Fruit fly (Drosophila melanogaster) whole organism, embryonic: ENCODE data around the gene CSN5.
A peak's percentile ranks its signal among the peaks of the same experiment; 100 is the strongest.

Experiments
- Atf-2 ChIP-seq: fragments of 200-800 bp; sonication (Bioruptor generic); optimal IDR thresholded peaks from 2 replicates; lab custom pipeline; 2016; ENCODE audit warnings: missing biosample characterization, missing genetic modification characterization
- Bgb ChIP-seq: fragments of 200-800 bp; sonication (Bioruptor generic); IDR thresholded peaks from 2 replicates; pipeline ENCODE4 v1.3.6; 2022; ENCODE audit warnings: missing biosample characterization, missing genetic modification characterization; ENCODE audit not compliant: partially characterized antibody
- BtbVII ChIP-seq: fragments of 200-800 bp; sonication (Bioruptor generic); optimal IDR thresholded peaks from 3 replicates; lab custom pipeline; 2017; ENCODE audit warnings: missing biosample characterization, mild to moderate bottlenecking, missing genetic modification characterization
- CG1024 ChIP-seq: fragments of 200-800 bp; sonication (Bioruptor generic); IDR thresholded peaks from 2 replicates; pipeline ENCODE4 v1.3.6; 2022; ENCODE audit warnings: missing biosample characterization, missing genetic modification characterization
- CG11247 ChIP-seq: fragments of 200-800 bp; sonication (Bioruptor generic); IDR thresholded peaks from 2 replicates; pipeline ENCODE4 v1.3.6; 2022; ENCODE audit warnings: missing biosample characterization, missing genetic modification characterization
- CG11398 ChIP-seq: fragments of 200-800 bp; sonication (Bioruptor generic); optimal IDR thresholded peaks from 2 replicates; lab custom pipeline; 2016; ENCODE audit warnings: missing biosample characterization, missing genetic modification characterization
- CG11504 ChIP-seq: fragments of 200-800 bp; sonication (Bioruptor generic); optimal IDR thresholded peaks from 3 replicates; lab custom pipeline; 2019; ENCODE audit warnings: missing biosample characterization, mild to moderate bottlenecking, missing genetic modification characterization, moderate library complexity
- CG13894 ChIP-seq: fragments of 200-800 bp; sonication (Bioruptor generic); optimal IDR thresholded peaks from 3 replicates; lab custom pipeline; 2018; ENCODE audit warnings: missing biosample characterization, mild to moderate bottlenecking, missing genetic modification characterization, moderate library complexity
- CG14014 ChIP-seq: fragments of 200-800 bp; sonication (Bioruptor generic); IDR thresholded peaks from 2 replicates; pipeline ENCODE4 v1.3.6; 2022; ENCODE audit warnings: missing biosample characterization, missing genetic modification characterization
- CG14965 ChIP-seq: fragments of 200-800 bp; sonication (Bioruptor generic); optimal IDR thresholded peaks from 2 replicates; lab custom pipeline; 2016; ENCODE audit warnings: missing biosample characterization, missing genetic modification characterization, borderline replicate concordance
- CG15269 ChIP-seq: fragments of 200-800 bp; sonication (Bioruptor generic); optimal IDR thresholded peaks from 2 replicates; lab custom pipeline; 2018; ENCODE audit warnings: missing biosample characterization, mild to moderate bottlenecking, missing genetic modification characterization, moderate library complexity
- CG16863 ChIP-seq: fragments of 200-800 bp; sonication (Bioruptor generic); optimal IDR thresholded peaks from 3 replicates; lab custom pipeline; 2016; ENCODE audit warnings: missing biosample characterization, missing genetic modification characterization
- CG17568 ChIP-seq: fragments of 200-800 bp; sonication (Bioruptor generic); optimal IDR thresholded peaks from 2 replicates; lab custom pipeline; 2018; ENCODE audit warnings: missing biosample characterization, mild to moderate bottlenecking, missing genetic modification characterization, moderate library complexity
- CG2678 ChIP-seq: fragments of 200-800 bp; sonication (Bioruptor generic); optimal IDR thresholded peaks from 3 replicates; lab custom pipeline; 2019; ENCODE audit warnings: missing biosample characterization, mild to moderate bottlenecking, missing genetic modification characterization, moderate library complexity
- CG2889 ChIP-seq: fragments of 200-800 bp; sonication (Bioruptor generic); IDR thresholded peaks from 3 replicates; pipeline ENCODE4 v1.3.6; 2022; ENCODE audit warnings: missing biosample characterization, missing genetic modification characterization
- CG31388 ChIP-seq: fragments of 200-800 bp; sonication (Bioruptor generic); optimal IDR thresholded peaks from 2 replicates; lab custom pipeline; 2016; ENCODE audit warnings: missing biosample characterization, missing genetic modification characterization
- CG33557 ChIP-seq: fragments of 200-800 bp; sonication (Bioruptor generic); optimal IDR thresholded peaks from 2 replicates; lab custom pipeline; 2019; ENCODE audit warnings: missing biosample characterization, mild to moderate bottlenecking, missing genetic modification characterization, moderate library complexity
- CG34376 ChIP-seq: fragments of 200-800 bp; sonication (Bioruptor generic); optimal IDR thresholded peaks from 2 replicates; lab custom pipeline; 2018; ENCODE audit warnings: missing biosample characterization, mild to moderate bottlenecking, missing genetic modification characterization
- CG43689 ChIP-seq: fragments of 200-800 bp; sonication (Bioruptor generic); IDR thresholded peaks from 2 replicates; pipeline ENCODE4 v1.3.6; 2022; ENCODE audit warnings: missing biosample characterization, missing genetic modification characterization
- CG4617 ChIP-seq: fragments of 200-800 bp; sonication (Bioruptor generic); optimal IDR thresholded peaks from 3 replicates; lab custom pipeline; 2016; ENCODE audit warnings: missing biosample characterization, missing genetic modification characterization, borderline replicate concordance
- CG6272 ChIP-seq: fragments of 200-800 bp; sonication (Bioruptor generic); IDR thresholded peaks from 2 replicates; pipeline ENCODE4 v1.3.6; 2022; ENCODE audit warnings: missing biosample characterization, missing genetic modification characterization
- CG7357 ChIP-seq: fragments of 200-800 bp; sonication (Bioruptor generic); IDR thresholded peaks from 3 replicates; pipeline ENCODE4 v1.3.6; 2022; ENCODE audit warnings: missing biosample characterization, missing genetic modification characterization
- CG9817 ChIP-seq: fragments of 200-800 bp; sonication (Bioruptor generic); optimal IDR thresholded peaks from 2 replicates; lab custom pipeline; 2018; ENCODE audit warnings: missing biosample characterization, mild to moderate bottlenecking, missing genetic modification characterization, moderate library complexity
- CHES-1-like ChIP-seq: fragments of 200-800 bp; sonication (Bioruptor generic); optimal IDR thresholded peaks from 2 replicates; lab custom pipeline; 2016; ENCODE audit warnings: missing biosample characterization, missing genetic modification characterization
- E2f1 ChIP-seq: fragments of 200-800 bp; sonication (Bioruptor generic); IDR thresholded peaks from 2 replicates; pipeline ENCODE4 v1.3.6; 2022; ENCODE audit warnings: missing biosample characterization, missing genetic modification characterization
- GATAe ChIP-seq: fragments of 200-800 bp; sonication (Bioruptor generic); conservative IDR thresholded peaks from 2 replicates; pipeline ENCODE4 v1.3.6; 2022; ENCODE audit warnings: missing biosample characterization, missing genetic modification characterization
- Hr3 ChIP-seq: fragments of 200-800 bp; sonication (Bioruptor generic); optimal IDR thresholded peaks from 3 replicates; lab custom pipeline; 2016; ENCODE audit warnings: missing biosample characterization, missing genetic modification characterization
- NK7.1 ChIP-seq: fragments of 200-800 bp; sonication (Bioruptor generic); optimal IDR thresholded peaks from 3 replicates; lab custom pipeline; 2016; ENCODE audit warnings: missing biosample characterization, missing genetic modification characterization
- Nf-YA ChIP-seq: fragments of 200-800 bp; sonication (Bioruptor generic); IDR thresholded peaks from 2 replicates; pipeline ENCODE4 v1.3.6; 2022; ENCODE audit warnings: missing biosample characterization, missing genetic modification characterization
- Opbp ChIP-seq: fragments of 200-800 bp; sonication (Bioruptor generic); IDR thresholded peaks from 3 replicates; pipeline ENCODE4 v1.3.6; 2022; ENCODE audit warnings: missing biosample characterization, missing genetic modification characterization; ENCODE audit not compliant: partially characterized antibody
- Scr ChIP-seq: fragments of 200-800 bp; sonication (Bioruptor generic); IDR thresholded peaks from 2 replicates; pipeline ENCODE4 v1.3.6; 2022; ENCODE audit warnings: missing biosample characterization, missing genetic modification characterization; ENCODE audit not compliant: partially characterized antibody
- Six4 ChIP-seq: fragments of 200-800 bp; sonication (Bioruptor generic); optimal IDR thresholded peaks from 2 replicates; lab custom pipeline; 2016; ENCODE audit warnings: missing biosample characterization, missing genetic modification characterization
- bbx ChIP-seq: fragments of 200-800 bp; sonication (Bioruptor generic); IDR thresholded peaks from 2 replicates; pipeline ENCODE4 v1.3.6; 2022; ENCODE audit warnings: missing biosample characterization, missing genetic modification characterization; ENCODE audit not compliant: partially characterized antibody
- br ChIP-seq: fragments of >200 bp; optimal IDR thresholded peaks from 2 replicates; lab custom pipeline; 2017
- dpn ChIP-seq, 2 experiments: fragments of 200-800 bp; sonication (Bioruptor generic); optimal IDR thresholded peaks; 3 replicates each; lab custom pipeline; 2016; ENCODE audit warnings: missing biosample characterization in 2 of 2, missing genetic modification characterization in 2 of 2
- fd3F ChIP-seq: fragments of 200-800 bp; sonication (Bioruptor generic); optimal IDR thresholded peaks from 2 replicates; lab custom pipeline; 2018; ENCODE audit warnings: missing biosample characterization, mild to moderate bottlenecking, missing genetic modification characterization, moderate library complexity
- grau ChIP-seq: fragments of 200-800 bp; optimal IDR thresholded peaks from 3 replicates; lab custom pipeline; 2019; ENCODE audit warnings: missing biosample characterization, mild to moderate bottlenecking, missing genetic modification characterization, moderate library complexity
- gro ChIP-seq: fragments of 200-800 bp; sonication (Bioruptor generic); optimal IDR thresholded peaks from 2 replicates; lab custom pipeline; 2016; ENCODE audit warnings: missing biosample characterization, missing genetic modification characterization
- jing ChIP-seq: fragments of 200-800 bp; sonication (Bioruptor generic); optimal IDR thresholded peaks from 2 replicates; lab custom pipeline; 2018; ENCODE audit warnings: missing biosample characterization, mild to moderate bottlenecking, missing genetic modification characterization
- kni ChIP-seq: fragments of 200-800 bp; sonication (Bioruptor generic); optimal IDR thresholded peaks from 3 replicates; lab custom pipeline; 2017; ENCODE audit warnings: mild to moderate bottlenecking, missing biosample characterization, missing genetic modification reagents, missing genetic modification characterization
- knrl ChIP-seq: fragments of 200-800 bp; sonication (Bioruptor generic); IDR thresholded peaks from 3 replicates; pipeline ENCODE4 v1.3.6; 2022; ENCODE audit warnings: missing biosample characterization, missing genetic modification characterization; ENCODE audit not compliant: partially characterized antibody
- lilli ChIP-seq: fragments of 200-800 bp; sonication (Bioruptor generic); optimal IDR thresholded peaks from 3 replicates; lab custom pipeline; 2016; ENCODE audit warnings: missing biosample characterization, missing genetic modification characterization
- mam ChIP-seq: fragments of 200-800 bp; sonication (Bioruptor generic); optimal IDR thresholded peaks from 3 replicates; lab custom pipeline; 2016; ENCODE audit warnings: missing biosample characterization, missing genetic modification characterization
- oc ChIP-seq: fragments of 200-800 bp; sonication (Bioruptor generic); optimal IDR thresholded peaks from 2 replicates; lab custom pipeline; 2018; ENCODE audit warnings: missing biosample characterization, mild to moderate bottlenecking, missing genetic modification characterization, moderate library complexity
- peb ChIP-seq: fragments of 200-800 bp; sonication (Bioruptor generic); IDR thresholded peaks from 2 replicates; pipeline ENCODE4 v1.3.6; 2022; ENCODE audit warnings: missing biosample characterization, missing genetic modification characterization
- run ChIP-seq: fragments of 200-800 bp; sonication (Bioruptor generic); optimal IDR thresholded peaks from 3 replicates; lab custom pipeline; 2018; ENCODE audit warnings: missing biosample characterization, mild to moderate bottlenecking, missing genetic modification characterization
- seq ChIP-seq: fragments of 200-800 bp; sonication (Bioruptor generic); IDR thresholded peaks from 2 replicates; pipeline ENCODE4 v1.3.6; 2022; ENCODE audit warnings: missing biosample characterization, missing genetic modification characterization
- sug ChIP-seq: fragments of 200-800 bp; optimal IDR thresholded peaks from 2 replicates; lab custom pipeline; 2019; ENCODE audit warnings: missing biosample characterization, mild to moderate bottlenecking, missing genetic modification characterization, moderate library complexity
- tna ChIP-seq: fragments of 200-800 bp; sonication (Bioruptor generic); IDR thresholded peaks from 2 replicates; pipeline ENCODE4 v1.3.6; 2022; ENCODE audit warnings: missing biosample characterization, missing genetic modification characterization; ENCODE audit not compliant: partially characterized antibody
- wdn ChIP-seq: fragments of 200-800 bp; sonication (Bioruptor generic); IDR thresholded peaks from 2 replicates; pipeline ENCODE4 v1.3.6; 2022; ENCODE audit warnings: missing biosample characterization, missing genetic modification characterization
- z ChIP-seq: fragments of 200-800 bp; sonication (Bioruptor generic); IDR thresholded peaks from 3 replicates; pipeline ENCODE4 v1.3.6; 2022; ENCODE audit warnings: missing biosample characterization, missing genetic modification characterization

CSN5 gene

dm6 chr3R:16497379-16497778 lies 27.5 kb downstream of the CSN5 start (continued):
- peak; percentile 70 for TF ChIP-seq run
- peak; percentile 26; the same call in 1 of the 2 replicates for TF ChIP-seq Bgb (GFP tag; lab: Robert Waterston, UW)
- TF ChIP-seq CG14014 (GFP tag; lab: Robert Waterston, UW), result peak; percentile 60
- TF ChIP-seq CG1024, result peak; percentile 82
- peak; percentile 69 for TF ChIP-seq CG6272 (GFP tag; lab: Robert Waterston, UW)
- TF ChIP-seq BtbVII, result peak; percentile 65
- TF ChIP-seq E2f1 (GFP tag; lab: Robert Waterston, UW), result peak; percentile 86
- TF ChIP-seq CG11504 (tag; lab: Kevin White, UChicago), result peak; percentile 86
- TF ChIP-seq CG13894 (tag; lab: Kevin White, UChicago), result no peak
- no peak for TF ChIP-seq CG7357
- TF ChIP-seq gro (GFP tag; lab: Kevin White, UChicago), result no peak
- peak; percentile 80 for TF ChIP-seq Six4 (GFP tag; lab: Kevin White, UChicago)
- TF ChIP-seq z (GFP tag; lab: Robert Waterston, UW), result no peak
- TF ChIP-seq CG31388 (GFP tag; lab: Kevin White, UChicago), result no peak
- TF ChIP-seq Scr (GFP tag; lab: Robert Waterston, UW), result no peak
- no peak for TF ChIP-seq CG34376 (GFP tag; lab: Kevin White, UChicago)
- TF ChIP-seq lilli (GFP tag; lab: Kevin White, UChicago), result peak; percentile 85
- peak; percentile 84 for TF ChIP-seq grau (tag; lab: Kevin White, UChicago)
- peak; percentile 75 for TF ChIP-seq fd3F (GFP tag; lab: Kevin White, UChicago)
- TF ChIP-seq jing (GFP tag; lab: Kevin White, UChicago), result peak; percentile 66
- peak; percentile 53; the same call in 1 of the 2 replicates for TF ChIP-seq GATAe (GFP tag; lab: Robert Waterston, UW)
- peak; percentile 62 for TF ChIP-seq Atf-2 (GFP tag; lab: Kevin White, UChicago)
- peak; percentile 93 for TF ChIP-seq Hr3 (GFP tag; lab: Kevin White, UChicago)
- TF ChIP-seq oc (tag; lab: Kevin White, UChicago), result peak; percentile 73
- TF ChIP-seq CHES-1-like (GFP tag; lab: Kevin White, UChicago), result peak; percentile 33
- TF ChIP-seq tna (GFP tag; lab: Robert Waterston, UW), result no peak
- peak; percentile 52 for TF ChIP-seq CG33557 (GFP tag; lab: Kevin White, UChicago)
- TF ChIP-seq CG11247, result peak; percentile 91
- TF ChIP-seq CG2678 (tag; lab: Kevin White, UChicago), result peak; percentile 82
- no peak for TF ChIP-seq kni (GFP tag; lab: Kevin White, UChicago)
- no peak for TF ChIP-seq sug
- peak; percentile 12 for TF ChIP-seq CG11398 (GFP tag; lab: Kevin White, UChicago)
- TF ChIP-seq bbx (GFP tag; lab: Robert Waterston, UW), result no peak
- peak; percentile 83 for TF ChIP-seq CG9817 (tag; lab: Kevin White, UChicago)
- peak; percentile 42; the same call in 1 of the 2 replicates for TF ChIP-seq CG43689
- peak; percentile 67 for TF ChIP-seq mam (GFP tag; lab: Kevin White, UChicago)
- TF ChIP-seq br, result no peak
- TF ChIP-seq CG15269 (tag; lab: Kevin White, UChicago), result peak; percentile 84
- peak; percentile 66 for TF ChIP-seq CG16863 (GFP tag; lab: Kevin White, UChicago)
- TF ChIP-seq CG14965 (GFP tag; lab: Kevin White, UChicago), result no peak
- no peak for TF ChIP-seq seq (GFP tag; lab: Robert Waterston, UW)
- peak; percentile 52; the same call in 1 of the 3 replicates for TF ChIP-seq Opbp (GFP tag; lab: Robert Waterston, UW)
- peak; percentile 76 for TF ChIP-seq Nf-YA (GFP tag; lab: Robert Waterston, UW)
- peak; percentile 73 for TF ChIP-seq CG17568 (GFP tag; lab: Kevin White, UChicago)
- no peak for TF ChIP-seq NK7.1
- no peak; the same call in 2 of the 3 replicates for TF ChIP-seq knrl
- peak; percentile 54 for TF ChIP-seq CG4617 (GFP tag; lab: Kevin White, UChicago)
- peak; percentile 77 for TF ChIP-seq wdn (GFP tag; lab: Robert Waterston, UW)
- TF ChIP-seq dpn (GFP tag; optimal IDR thresholded peaks at IDR 0.05; lab: Kevin White, UChicago), result peak; percentile 70 to 88
- TF ChIP-seq CG2889, result peak; percentile 71; the same call in 2 of the 3 replicates
- TF ChIP-seq peb, result peak; percentile 69
